Worm (Caenorhabditis elegans) whole organism, L2 larva: Measurements from ENCODE around the gene gap-1.

Experiments used
- elt-3 ChIP-seq: sonication (generic microtip); optimal IDR thresholded peaks from 2 replicates; lab custom pipeline; 2017; ENCODE audit warnings: missing biosample characterization, missing genetic modification characterization
- nhr-12 ChIP-seq: fragments of 150-350 bp; optimal IDR thresholded peaks from 2 replicates; lab custom pipeline; 2014; ENCODE audit warnings: missing biosample characterization, missing genetic modification characterization

DNA sequence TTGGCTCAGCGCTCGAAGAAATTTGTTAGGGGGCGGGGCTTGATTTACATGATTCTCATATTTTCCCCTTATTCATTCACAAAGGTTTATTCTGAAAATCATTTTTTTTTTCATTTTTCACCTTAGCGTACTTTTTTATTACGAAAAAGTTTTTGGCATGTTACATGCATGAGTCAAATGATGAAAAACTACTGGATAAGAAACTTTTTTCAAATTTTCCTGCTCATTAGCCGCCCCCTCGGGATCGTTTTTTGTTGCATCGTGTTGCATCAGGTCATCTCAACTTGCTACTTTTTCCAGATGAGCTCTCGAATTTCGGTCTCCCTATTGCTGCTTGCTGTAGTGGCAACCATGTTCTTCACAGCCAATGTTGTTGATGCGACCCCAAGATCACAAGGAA lies 29.2 kb upstream of the gap-1 start, which contains the start of gene pdf-2:
- TF ChIP-seq elt-3 (tag; lab: Kevin White, UChicago) (no peak), nhr-12 (tag; lab: Kevin White, UChicago) (no peak)
